Fruit fly (Drosophila melanogaster): ENCODE results near the gene Ddc.

DNA sequence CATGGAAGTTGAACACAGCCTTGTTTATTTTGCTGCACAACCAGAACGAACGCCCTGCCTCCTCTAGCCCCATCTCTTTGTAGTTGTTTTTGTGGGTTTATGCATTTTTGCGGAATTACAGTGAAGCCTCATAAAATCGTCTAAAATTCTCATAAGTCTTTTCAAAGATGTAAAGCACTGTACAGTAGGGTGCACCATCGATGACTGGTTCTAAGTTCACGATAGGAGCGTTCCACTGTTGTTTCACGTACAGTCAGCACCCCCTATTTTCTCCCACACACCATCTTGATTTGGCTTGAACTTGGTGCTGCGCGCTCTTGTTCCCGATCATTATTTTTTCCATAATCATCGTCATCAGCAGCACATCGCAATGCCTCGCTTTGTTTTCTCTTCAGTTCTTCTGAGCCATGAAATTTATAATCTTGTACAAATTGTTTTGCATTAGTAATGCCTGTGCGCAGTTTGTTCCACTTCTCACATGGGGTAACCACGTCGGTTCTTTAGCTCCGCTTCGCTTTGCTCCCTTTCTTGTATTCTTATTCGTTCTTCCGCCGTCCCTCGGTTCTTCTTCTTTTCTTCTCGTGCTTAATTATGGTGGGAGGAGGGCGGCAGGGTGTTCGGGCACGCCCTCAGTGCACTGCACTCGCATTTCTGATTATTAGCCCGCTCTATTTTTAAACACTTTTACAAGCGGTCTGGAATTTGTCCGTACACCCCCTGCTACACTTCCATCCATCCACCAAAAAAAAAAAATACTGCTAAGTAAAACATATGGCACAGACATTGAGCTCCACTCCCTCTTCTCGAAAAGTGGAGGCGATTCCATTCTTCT lies 43.3 kb upstream of the Ddc start:
- no peak for TF ChIP-seq usp (GFP tag; optimal IDR thresholded peaks at IDR 0.05)
- peak; percentile 87 for TF ChIP-seq psq (GFP tag; optimal IDR thresholded peaks at IDR 0.05)
- no peak for TF ChIP-seq Hr83 (GFP tag; optimal IDR thresholded peaks at IDR 0.05; ENCODE audit: poor library complexity, severe bottlenecking)
- no peak for TF ChIP-seq br (GFP tag; optimal IDR thresholded peaks at IDR 0.05)
- TF ChIP-seq Mio (GFP tag; optimal IDR thresholded peaks at IDR 0.05) = no peak
- TF ChIP-seq ey (GFP tag; optimal IDR thresholded peaks at IDR 0.05) = no peak
- no peak for TF ChIP-seq jim (GFP tag; optimal IDR thresholded peaks at IDR 0.05)
- no peak for TF ChIP-seq Hnf4 (GFP tag; optimal IDR thresholded peaks at IDR 0.05)

Data from whole organism, wandering third instar larva.